Fruit fly (Drosophila melanogaster) whole organism, embryonic: Measurements from ENCODE around the gene path.

Source experiments
- Awh ChIP-seq: fragments of 200-800 bp; sonication (Bioruptor generic); IDR thresholded peaks from 2 replicates; pipeline ENCODE4, ENCODE4 v1.3.6; 2022; ENCODE audit warnings: missing biosample characterization, missing genetic modification characterization
- B-H1 ChIP-seq: fragments of 200-800 bp; sonication (Bioruptor generic); IDR thresholded peaks from 3 replicates; pipeline ENCODE4 v1.3.6; 2022; ENCODE audit warnings: missing biosample characterization, missing genetic modification characterization
- CG12104 ChIP-seq: fragments of 200-800 bp; sonication (Bioruptor generic); optimal IDR thresholded peaks from 3 replicates; lab custom pipeline; 2016; ENCODE audit warnings: missing biosample characterization, missing genetic modification characterization
- CG13775 ChIP-seq: fragments of 200-800 bp; sonication (Bioruptor generic); optimal IDR thresholded peaks from 3 replicates; lab custom pipeline; 2017; ENCODE audit warnings: missing biosample characterization, mild to moderate bottlenecking, missing genetic modification characterization
- CG14014 ChIP-seq: fragments of 200-800 bp; sonication (Bioruptor generic); IDR thresholded peaks from 2 replicates; pipeline ENCODE4 v1.3.6; 2022; ENCODE audit warnings: missing biosample characterization, missing genetic modification characterization
- CG14860 ChIP-seq: fragments of 200-800 bp; sonication (Bioruptor generic); IDR thresholded peaks from 3 replicates; pipeline ENCODE4 v1.3.6; 2022; ENCODE audit warnings: missing biosample characterization, missing genetic modification characterization; ENCODE audit not compliant: partially characterized antibody
- CG17186 ChIP-seq: fragments of 200-800 bp; sonication (Bioruptor generic); optimal IDR thresholded peaks from 3 replicates; lab custom pipeline; 2017; ENCODE audit warnings: missing biosample characterization, missing genetic modification reagents, missing genetic modification characterization
- CG18262 ChIP-seq: fragments of 200-800 bp; optimal IDR thresholded peaks from 3 replicates; lab custom pipeline; 2019; ENCODE audit warnings: missing biosample characterization, mild to moderate bottlenecking, missing genetic modification characterization, moderate library complexity
- CG2120 ChIP-seq: fragments of 200-800 bp; sonication (Bioruptor generic); optimal IDR thresholded peaks from 3 replicates; lab custom pipeline; 2016; ENCODE audit warnings: missing biosample characterization, missing genetic modification characterization
- CG2129 ChIP-seq: fragments of 200-800 bp; sonication (Bioruptor generic); IDR thresholded peaks from 2 replicates; pipeline ENCODE4 v1.3.6; 2022; ENCODE audit warnings: missing biosample characterization, missing genetic modification characterization; ENCODE audit not compliant: partially characterized antibody
- CG3847 ChIP-seq: fragments of 200-800 bp; sonication (Bioruptor generic); IDR thresholded peaks from 2 replicates; pipeline ENCODE4 v1.3.6; 2022; ENCODE audit warnings: missing biosample characterization, missing genetic modification characterization
- Chrac-16 ChIP-seq: fragments of 200-800 bp; sonication (Bioruptor generic); optimal IDR thresholded peaks from 3 replicates; lab custom pipeline; 2016; ENCODE audit warnings: missing biosample characterization, missing genetic modification characterization
- CoRest ChIP-seq: fragments of 200-800 bp; sonication (Bioruptor generic); optimal IDR thresholded peaks from 3 replicates; lab custom pipeline; 2018; ENCODE audit warnings: missing biosample characterization, mild to moderate bottlenecking, missing genetic modification characterization, moderate library complexity
- Dll ChIP-seq: fragments of 200-800 bp; sonication (Bioruptor generic); IDR thresholded peaks from 4 replicates; pipeline ENCODE4 v1.3.6; 2022; ENCODE audit warnings: missing biosample characterization, missing genetic modification characterization; ENCODE audit not compliant: partially characterized antibody
- Drgx ChIP-seq: fragments of 200-800 bp; sonication (Bioruptor generic); IDR thresholded peaks from 2 replicates; pipeline ENCODE4 v1.3.6; 2022; ENCODE audit warnings: missing biosample characterization, missing genetic modification characterization
- Eip74EF ChIP-seq, 2 experiments: fragments of 200-800 bp in 1 of 2; fragments of >200 bp in 1 of 2; sonication (Bioruptor generic) in 1 of 2; optimal IDR thresholded peaks; 2 replicates each; lab custom pipeline; 2017 to 2019; ENCODE audit warnings: missing biosample characterization in 2 of 2, missing genetic modification characterization in 2 of 2, mild to moderate bottlenecking in 1 of 2, moderate library complexity in 1 of 2
- Fer1 ChIP-seq: fragments of 200-800 bp; sonication (Bioruptor generic); optimal IDR thresholded peaks from 2 replicates; lab custom pipeline; 2017; ENCODE audit warnings: missing biosample characterization, mild to moderate bottlenecking, missing genetic modification characterization
- Six4 ChIP-seq: fragments of 200-800 bp; sonication (Bioruptor generic); optimal IDR thresholded peaks from 2 replicates; lab custom pipeline; 2016; ENCODE audit warnings: missing biosample characterization, missing genetic modification characterization
- Sox102F ChIP-seq: fragments of 200-800 bp; sonication (Bioruptor generic); optimal IDR thresholded peaks from 2 replicates; lab custom pipeline; 2018; ENCODE audit warnings: missing biosample characterization, mild to moderate bottlenecking, missing genetic modification characterization, moderate library complexity
- Xrp1 ChIP-seq: fragments of 200-800 bp; sonication (Bioruptor generic); IDR thresholded peaks from 2 replicates; pipeline ENCODE4 v1.3.6; 2022; ENCODE audit warnings: missing biosample characterization, missing genetic modification characterization
- ap ChIP-seq: fragments of 200-800 bp; sonication (Bioruptor generic); IDR thresholded peaks from 2 replicates; pipeline ENCODE4 v1.3.6; 2022; ENCODE audit warnings: missing biosample characterization, missing genetic modification characterization
- bcd ChIP-seq: fragments of 200-800 bp; sonication (Bioruptor generic); optimal IDR thresholded peaks from 2 replicates; lab custom pipeline; 2017; ENCODE audit warnings: missing biosample characterization, mild to moderate bottlenecking, missing genetic modification characterization
- corto ChIP-seq: fragments of 200-800 bp; sonication (Bioruptor generic); optimal IDR thresholded peaks from 2 replicates; lab custom pipeline; 2016; ENCODE audit warnings: missing biosample characterization, mild to moderate bottlenecking, missing genetic modification characterization, moderate library complexity
- crc ChIP-seq: fragments of 200-800 bp; sonication (Bioruptor generic); optimal IDR thresholded peaks from 2 replicates; lab custom pipeline; 2016; ENCODE audit warnings: missing biosample characterization, missing genetic modification characterization
- dimm ChIP-seq: fragments of 200-800 bp; sonication (Bioruptor generic); IDR thresholded peaks from 2 replicates; pipeline ENCODE4 v1.3.6; 2022; ENCODE audit warnings: missing biosample characterization, missing genetic modification characterization
- gem ChIP-seq: fragments of 200-800 bp; sonication (Bioruptor generic); optimal IDR thresholded peaks from 2 replicates; lab custom pipeline; 2019; ENCODE audit warnings: missing biosample characterization, mild to moderate bottlenecking, missing genetic modification characterization, moderate library complexity
- her ChIP-seq: fragments of 200-800 bp; sonication (Bioruptor generic); optimal IDR thresholded peaks from 2 replicates; lab custom pipeline; 2016; ENCODE audit warnings: missing biosample characterization, missing genetic modification characterization
- jing ChIP-seq: fragments of 200-800 bp; sonication (Bioruptor generic); optimal IDR thresholded peaks from 2 replicates; lab custom pipeline; 2018; ENCODE audit warnings: missing biosample characterization, mild to moderate bottlenecking, missing genetic modification characterization
- kni ChIP-seq: fragments of 200-800 bp; sonication (Bioruptor generic); optimal IDR thresholded peaks from 3 replicates; lab custom pipeline; 2017; ENCODE audit warnings: mild to moderate bottlenecking, missing biosample characterization, missing genetic modification reagents, missing genetic modification characterization
- lbe ChIP-seq: fragments of 200-800 bp; sonication (Bioruptor generic); optimal IDR thresholded peaks from 2 replicates; lab custom pipeline; 2016; ENCODE audit warnings: missing biosample characterization, mild to moderate bottlenecking, missing genetic modification characterization
- lmd ChIP-seq: fragments of 200-800 bp; sonication (Bioruptor generic); IDR thresholded peaks from 2 replicates; pipeline ENCODE4 v1.3.6; 2022; ENCODE audit warnings: missing biosample characterization, missing genetic modification characterization
- mld ChIP-seq: fragments of 200-800 bp; sonication (Bioruptor generic); IDR thresholded peaks from 3 replicates; pipeline ENCODE4 v1.3.6; 2022; ENCODE audit warnings: missing biosample characterization, missing genetic modification characterization; ENCODE audit not compliant: partially characterized antibody
- nerfin-1 ChIP-seq: fragments of 200-800 bp; sonication (Bioruptor generic); optimal IDR thresholded peaks from 3 replicates; lab custom pipeline; 2019; ENCODE audit warnings: missing biosample characterization, mild to moderate bottlenecking, missing genetic modification characterization, moderate library complexity
- pan ChIP-seq, 4 experiments: fragments of >200 bp in 3 of 4; fragments of 200-800 bp in 1 of 4; sonication (Bioruptor generic) in 1 of 4; optimal IDR thresholded peaks in 3 of 4; IDR thresholded peaks in 1 of 4; 2 replicates each; pipeline versions ENCODE4 v1.3.6 to Lab custom; 2017 to 2022; ENCODE audit warnings: missing biosample characterization in 2 of 4, missing genetic modification characterization in 2 of 4, mixed read lengths in 1 of 4
- pum ChIP-seq: fragments of 200-800 bp; sonication (Bioruptor generic); optimal IDR thresholded peaks from 2 replicates; lab custom pipeline; 2016; ENCODE audit warnings: missing biosample characterization, missing genetic modification characterization
- row ChIP-seq: fragments of 200-800 bp; sonication (Bioruptor generic); IDR thresholded peaks from 3 replicates; pipeline ENCODE4 v1.3.6; 2022; ENCODE audit warnings: missing biosample characterization, missing genetic modification characterization
- sens-2 ChIP-seq: fragments of 200-800 bp; sonication (Bioruptor generic); IDR thresholded peaks from 2 replicates; pipeline ENCODE4 v1.3.6; 2022; ENCODE audit warnings: missing biosample characterization, missing genetic modification characterization
- unc-4 ChIP-seq: fragments of 200-800 bp; sonication (Bioruptor generic); IDR thresholded peaks from 2 replicates; pipeline ENCODE4 v1.3.6; 2022; ENCODE audit warnings: missing biosample characterization, missing genetic modification characterization; ENCODE audit not compliant: partially characterized antibody
- wdn ChIP-seq: fragments of 200-800 bp; sonication (Bioruptor generic); IDR thresholded peaks from 2 replicates; pipeline ENCODE4 v1.3.6; 2022; ENCODE audit warnings: missing biosample characterization, missing genetic modification characterization
- z ChIP-seq: fragments of 200-800 bp; sonication (Bioruptor generic); IDR thresholded peaks from 3 replicates; pipeline ENCODE4 v1.3.6; 2022; ENCODE audit warnings: missing biosample characterization, missing genetic modification characterization

Gene path

dm6 chr3L:9549690-9550303 lies 44.7 kb upstream of the path start (continued):
- TF ChIP-seq dimm (GFP tag; lab: Robert Waterston, UW) (no peak), row (no peak), unc-4 (GFP tag; lab: Robert Waterston, UW) (no peak), z (GFP tag; lab: Robert Waterston, UW) (no peak), lmd (peak; percentile 10; the same call in 1 of the 2 replicates), crc (no peak), CG18262 (peak; percentile 15), CoRest (tag; lab: Kevin White, UChicago) (no peak), gem (tag; lab: Kevin White, UChicago) (peak; percentile 12), Sox102F (no peak), CG3847 (GFP tag; lab: Robert Waterston, UW) (no peak), sens-2 (GFP tag; lab: Robert Waterston, UW) (no peak), Awh (no peak), Xrp1 (GFP tag; lab: Robert Waterston, UW) (peak; percentile 52), Chrac-16 (GFP tag; lab: Kevin White, UChicago) (no peak), Eip74EF (GFP tag; optimal IDR thresholded peaks at IDR 0.05; lab: Kevin White, UChicago) (no peak), CG2120 (GFP tag; lab: Kevin White, UChicago) (no peak), CG12104 (GFP tag; lab: Kevin White, UChicago) (no peak), ap (GFP tag; lab: Robert Waterston, UW) (no peak), pum (GFP tag; lab: Kevin White, UChicago) (no peak), wdn (GFP tag; lab: Robert Waterston, UW) (no peak), bcd (GFP tag; lab: Kevin White, UChicago) (no peak), Dll (GFP tag; lab: Robert Waterston, UW) (no peak), lbe (GFP tag; lab: Kevin White, UChicago) (peak; percentile 61), Drgx (GFP tag; lab: Robert Waterston, UW) (peak; percentile 88), jing (no peak), CG14014 (GFP tag; lab: Robert Waterston, UW) (no peak), mld (GFP tag; lab: Robert Waterston, UW) (no peak), CG2129 (GFP tag; lab: Robert Waterston, UW) (no peak), pan (optimal IDR thresholded peaks at IDR 0.05; lab: Kevin White, UChicago) (no peak), pan (GFP tag; optimal IDR thresholded peaks at IDR 0.05 in 1 of 2, IDR thresholded peaks at IDR 0.05 in 1 of 2) (no peak), B-H1 (GFP tag; lab: Robert Waterston, UW) (no peak), CG17186 (GFP tag; lab: Kevin White, UChicago) (no peak), Fer1 (no peak), nerfin-1 (tag; lab: Kevin White, UChicago) (no peak), kni (GFP tag; lab: Kevin White, UChicago) (peak; percentile 42), CG13775 (GFP tag; lab: Kevin White, UChicago) (no peak), corto (GFP tag; lab: Kevin White, UChicago) (peak; percentile 49), CG14860 (GFP tag; lab: Robert Waterston, UW) (no peak), Six4 (GFP tag; lab: Kevin White, UChicago) (no peak), her (GFP tag; lab: Kevin White, UChicago) (no peak)
